Fruit fly (Drosophila melanogaster) whole organism, wandering third instar larva: ENCODE measurements around the gene CG17027.

Experiments used
- Dfd ChIP-seq: fragments of >200 bp; optimal IDR thresholded peaks from 2 replicates; lab custom pipeline; 2017; ENCODE audit warnings: missing biosample characterization, missing genetic modification characterization
- dl ChIP-seq, 2 experiments: fragments of 175-275, 200-275 bp in 1 of 2; fragments of 200-275 bp in 1 of 2; sonication (Bioruptor generic); optimal IDR thresholded peaks; lab custom pipeline; 2018; ENCODE audit warnings: mild to moderate bottlenecking in 2 of 2, missing biosample characterization in 2 of 2, missing genetic modification characterization in 2 of 2, moderate library complexity in 2 of 2; ENCODE audit not compliant: partially characterized antibody in 2 of 2, insufficient read depth in 1 of 2

- TF ChIP-seq Dfd (GFP tag; lab: Kevin White, UChicago) (no peak), dl (GFP tag; optimal IDR thresholded peaks at IDR 0.05; lab: Kevin White, UChicago; ENCODE audit: insufficient read depth in 1 of 2, partially characterized antibody in 2 of 2) (no peak)
Measured at dm6 chr3L:15940823-15941222, 39.1 kb upstream of the CG17027 start.
